Fruit fly (Drosophila melanogaster) whole organism, embryonic: ENCODE results near the gene CG13085.

Experiments
- CG10274 ChIP-seq: fragments of 200-800 bp; sonication (Bioruptor generic); optimal IDR thresholded peaks from 3 replicates; lab custom pipeline; 2017; ENCODE audit warnings: missing biosample characterization, mild to moderate bottlenecking, missing genetic modification characterization
- CG15696 ChIP-seq: fragments of 200-800 bp; sonication (Bioruptor generic); optimal IDR thresholded peaks from 2 replicates; lab custom pipeline; 2019; ENCODE audit warnings: missing biosample characterization, mild to moderate bottlenecking, missing genetic modification characterization, moderate library complexity
- CG17829 ChIP-seq: fragments of 200-800 bp; optimal IDR thresholded peaks from 2 replicates; lab custom pipeline; 2019; ENCODE audit warnings: missing biosample characterization, mild to moderate bottlenecking, missing genetic modification characterization, moderate library complexity
- CG18262 ChIP-seq: fragments of 200-800 bp; optimal IDR thresholded peaks from 3 replicates; lab custom pipeline; 2019; ENCODE audit warnings: missing biosample characterization, mild to moderate bottlenecking, missing genetic modification characterization, moderate library complexity
- CG2889 ChIP-seq: fragments of 200-800 bp; sonication (Bioruptor generic); IDR thresholded peaks from 3 replicates; pipeline ENCODE4 v1.3.6; 2022; ENCODE audit warnings: missing biosample characterization, missing genetic modification characterization
- CG30403 ChIP-seq: fragments of 200-800 bp; sonication (Bioruptor generic); optimal IDR thresholded peaks from 3 replicates; lab custom pipeline; 2016; ENCODE audit warnings: missing biosample characterization, missing genetic modification characterization
- CG31388 ChIP-seq: fragments of 200-800 bp; sonication (Bioruptor generic); optimal IDR thresholded peaks from 2 replicates; lab custom pipeline; 2016; ENCODE audit warnings: missing biosample characterization, missing genetic modification characterization
- CG3838 ChIP-seq: fragments of 200-800 bp; sonication (Bioruptor generic); optimal IDR thresholded peaks from 3 replicates; lab custom pipeline; 2016; ENCODE audit warnings: missing biosample characterization, missing genetic modification characterization
- CG4282 ChIP-seq: fragments of 200-800 bp; sonication (Bioruptor generic); optimal IDR thresholded peaks from 2 replicates; lab custom pipeline; 2016; ENCODE audit warnings: missing biosample characterization, missing genetic modification characterization
- CG4707 ChIP-seq: fragments of 200-800 bp; sonication (Bioruptor generic); optimal IDR thresholded peaks from 2 replicates; lab custom pipeline; 2018; ENCODE audit warnings: missing biosample characterization, mild to moderate bottlenecking, missing genetic modification characterization, moderate library complexity
- CG6689 ChIP-seq: fragments of 200-800 bp; sonication (Bioruptor generic); IDR thresholded peaks from 2 replicates; pipeline ENCODE4 v1.3.6; 2022; ENCODE audit warnings: missing biosample characterization, missing genetic modification characterization
- CG7839 ChIP-seq: fragments of 200-800 bp; sonication (Bioruptor generic); optimal IDR thresholded peaks from 3 replicates; lab custom pipeline; 2018; ENCODE audit warnings: missing biosample characterization, mild to moderate bottlenecking, missing genetic modification characterization, moderate library complexity
- CG8478 ChIP-seq: fragments of >200 bp; optimal IDR thresholded peaks from 2 replicates; lab custom pipeline; 2018
- Dek ChIP-seq: fragments of 200-800 bp; sonication (Bioruptor generic); optimal IDR thresholded peaks from 3 replicates; lab custom pipeline; 2019; ENCODE audit warnings: missing biosample characterization, mild to moderate bottlenecking, missing genetic modification characterization, moderate library complexity
- Drgx ChIP-seq: fragments of 200-800 bp; sonication (Bioruptor generic); IDR thresholded peaks from 2 replicates; pipeline ENCODE4 v1.3.6; 2022; ENCODE audit warnings: missing biosample characterization, missing genetic modification characterization
- Elba2 ChIP-seq: fragments of 200-800 bp; sonication (Bioruptor generic); optimal IDR thresholded peaks from 3 replicates; lab custom pipeline; 2016; ENCODE audit warnings: missing biosample characterization, missing genetic modification characterization
- Ets97D ChIP-seq: fragments of 200-800 bp; sonication (Bioruptor generic); optimal IDR thresholded peaks from 3 replicates; lab custom pipeline; 2016; ENCODE audit warnings: missing biosample characterization, missing genetic modification characterization
- HLH54F ChIP-seq: fragments of 200-800 bp; sonication (Bioruptor generic); optimal IDR thresholded peaks from 3 replicates; lab custom pipeline; 2016; ENCODE audit warnings: missing biosample characterization, missing genetic modification characterization
- Hmx ChIP-seq: fragments of 200-800 bp; sonication (Bioruptor generic); optimal IDR thresholded peaks from 2 replicates; lab custom pipeline; 2016; ENCODE audit warnings: missing biosample characterization, missing genetic modification characterization
- Hr3 ChIP-seq: fragments of 200-800 bp; sonication (Bioruptor generic); optimal IDR thresholded peaks from 3 replicates; lab custom pipeline; 2016; ENCODE audit warnings: missing biosample characterization, missing genetic modification characterization
- Nf-YA ChIP-seq: fragments of 200-800 bp; sonication (Bioruptor generic); IDR thresholded peaks from 2 replicates; pipeline ENCODE4 v1.3.6; 2022; ENCODE audit warnings: missing biosample characterization, missing genetic modification characterization
- NfI ChIP-seq: fragments of 200-800 bp; sonication (Bioruptor generic); optimal IDR thresholded peaks from 3 replicates; lab custom pipeline; 2018; ENCODE audit warnings: missing biosample characterization, mild to moderate bottlenecking, missing genetic modification characterization, moderate library complexity
- Ravus ChIP-seq: fragments of 200-800 bp; sonication (Bioruptor generic); IDR thresholded peaks from 2 replicates; pipeline ENCODE4 v1.3.6; 2022; ENCODE audit warnings: missing biosample characterization, missing genetic modification characterization
- Rfx ChIP-seq: fragments of 200-800 bp; sonication (Bioruptor generic); IDR thresholded peaks from 2 replicates; pipeline ENCODE4 v1.3.6; 2022; ENCODE audit warnings: missing biosample characterization, missing genetic modification characterization
- Sox102F ChIP-seq: fragments of 200-800 bp; sonication (Bioruptor generic); optimal IDR thresholded peaks from 2 replicates; lab custom pipeline; 2018; ENCODE audit warnings: missing biosample characterization, mild to moderate bottlenecking, missing genetic modification characterization, moderate library complexity
- Ssrp ChIP-seq: fragments of 200-800 bp; sonication (Bioruptor generic); optimal IDR thresholded peaks from 2 replicates; lab custom pipeline; 2018; ENCODE audit warnings: missing biosample characterization, mild to moderate bottlenecking, missing genetic modification characterization, moderate library complexity
- Vsx1 ChIP-seq: fragments of 200-800 bp; sonication (Bioruptor generic); optimal IDR thresholded peaks from 2 replicates; lab custom pipeline; 2017; ENCODE audit warnings: missing biosample characterization, mild to moderate bottlenecking, missing genetic modification characterization, missing genetic modification reagents
- al ChIP-seq: fragments of 200-800 bp; sonication (Bioruptor generic); IDR thresholded peaks from 2 replicates; pipeline ENCODE4 v1.3.6; 2022; ENCODE audit warnings: missing biosample characterization, missing genetic modification characterization
- aop ChIP-seq: fragments of 200-800 bp; sonication (Bioruptor generic); IDR thresholded peaks from 2 replicates; pipeline ENCODE4 v1.3.6; 2022; ENCODE audit warnings: missing biosample characterization, missing genetic modification characterization
- cato ChIP-seq: fragments of 200-800 bp; sonication (Bioruptor generic); optimal IDR thresholded peaks from 2 replicates; lab custom pipeline; 2016; ENCODE audit warnings: missing biosample characterization, missing genetic modification characterization, borderline replicate concordance
- corto ChIP-seq: fragments of 200-800 bp; sonication (Bioruptor generic); optimal IDR thresholded peaks from 2 replicates; lab custom pipeline; 2016; ENCODE audit warnings: missing biosample characterization, mild to moderate bottlenecking, missing genetic modification characterization, moderate library complexity
- crc ChIP-seq: fragments of 200-800 bp; sonication (Bioruptor generic); optimal IDR thresholded peaks from 2 replicates; lab custom pipeline; 2016; ENCODE audit warnings: missing biosample characterization, missing genetic modification characterization
- dati ChIP-seq: fragments of 200-800 bp; sonication (Bioruptor generic); IDR thresholded peaks from 2 replicates; pipeline ENCODE4 v1.3.6; 2022; ENCODE audit warnings: missing biosample characterization, missing genetic modification characterization
- disco-r ChIP-seq: fragments of 200-800 bp; sonication (Bioruptor generic); optimal IDR thresholded peaks from 2 replicates; lab custom pipeline; 2016; ENCODE audit warnings: missing biosample characterization, missing genetic modification characterization
- emc ChIP-seq: fragments of 200-800 bp; sonication (Bioruptor generic); optimal IDR thresholded peaks from 2 replicates; lab custom pipeline; 2016; ENCODE audit warnings: missing biosample characterization, missing genetic modification characterization
- en ChIP-seq: fragments of 200-800 bp; sonication (Bioruptor generic); optimal IDR thresholded peaks from 2 replicates; lab custom pipeline; 2016; ENCODE audit warnings: missing biosample characterization, missing genetic modification characterization
- fru ChIP-seq: fragments of >200 bp; optimal IDR thresholded peaks from 2 replicates; lab custom pipeline; 2017
- gcm2 ChIP-seq: fragments of 200-800 bp; sonication (Bioruptor generic); optimal IDR thresholded peaks from 2 replicates; lab custom pipeline; 2016; ENCODE audit warnings: missing biosample characterization, missing genetic modification characterization
- gfzf ChIP-seq: fragments of 200-800 bp; sonication (Bioruptor generic); optimal IDR thresholded peaks from 2 replicates; lab custom pipeline; 2016; ENCODE audit warnings: missing biosample characterization, mild to moderate bottlenecking, missing genetic modification characterization, moderate library complexity
- gsb ChIP-seq: fragments of 200-800 bp; sonication (Bioruptor generic); IDR thresholded peaks from 2 replicates; pipeline ENCODE4 v1.3.6; 2022; ENCODE audit warnings: missing biosample characterization, missing genetic modification characterization
- lab ChIP-seq: fragments of 200-800 bp; sonication (Bioruptor generic); optimal IDR thresholded peaks from 3 replicates; lab custom pipeline; 2017; ENCODE audit warnings: missing biosample characterization, missing genetic modification characterization, mild to moderate bottlenecking, moderate library complexity, missing genetic modification reagents
- mirr ChIP-seq: fragments of 200-800 bp; sonication (Bioruptor generic); optimal IDR thresholded peaks from 3 replicates; lab custom pipeline; 2018; ENCODE audit warnings: missing biosample characterization, mild to moderate bottlenecking, missing genetic modification characterization
- odd ChIP-seq: fragments of 200-800 bp; sonication (Bioruptor generic); optimal IDR thresholded peaks from 2 replicates; lab custom pipeline; 2017; ENCODE audit warnings: missing biosample characterization, mild to moderate bottlenecking, missing genetic modification characterization
- psq ChIP-seq: fragments of 200-800 bp; sonication (Bioruptor generic); optimal IDR thresholded peaks from 2 replicates; lab custom pipeline; 2017; ENCODE audit warnings: missing biosample characterization, missing genetic modification characterization
- row ChIP-seq: fragments of 200-800 bp; sonication (Bioruptor generic); IDR thresholded peaks from 3 replicates; pipeline ENCODE4 v1.3.6; 2022; ENCODE audit warnings: missing biosample characterization, missing genetic modification characterization
- sens ChIP-seq: fragments of 200-800 bp; sonication (Bioruptor generic); peaks from one replicate; lab custom pipeline; 2016; ENCODE audit warnings: missing biosample characterization, missing genetic modification characterization
- sim ChIP-seq: fragments of 200-800 bp; sonication (Bioruptor generic); IDR thresholded peaks from 2 replicates; pipeline ENCODE4 v1.3.6; 2022; ENCODE audit warnings: missing biosample characterization, missing genetic modification characterization
- sr ChIP-seq: fragments of 200-800 bp; sonication (Bioruptor generic); IDR thresholded peaks from 3 replicates; pipeline ENCODE4 v1.3.6; 2022; ENCODE audit warnings: missing biosample characterization, missing genetic modification characterization
- ssp ChIP-seq: fragments of 200-800 bp; sonication (Bioruptor generic); IDR thresholded peaks from 2 replicates; pipeline ENCODE4 v1.3.6; 2022; ENCODE audit warnings: missing biosample characterization, missing genetic modification characterization
- sug ChIP-seq: fragments of 200-800 bp; optimal IDR thresholded peaks from 2 replicates; lab custom pipeline; 2019; ENCODE audit warnings: missing biosample characterization, mild to moderate bottlenecking, missing genetic modification characterization, moderate library complexity
- tgo ChIP-seq: fragments of 200-800 bp; sonication (Bioruptor generic); IDR thresholded peaks from 3 replicates; pipeline ENCODE4 v1.3.6; 2022; ENCODE audit warnings: missing biosample characterization, missing genetic modification characterization
- toy ChIP-seq: fragments of 200-800 bp; sonication (Bioruptor generic); IDR thresholded peaks from 2 replicates; pipeline ENCODE4 v1.3.6; 2022; ENCODE audit warnings: missing biosample characterization, missing genetic modification characterization
- trh ChIP-seq: fragments of 200-800 bp; sonication (Bioruptor generic); optimal IDR thresholded peaks from 2 replicates; lab custom pipeline; 2016; ENCODE audit warnings: missing biosample characterization, missing genetic modification characterization
- vfl ChIP-seq: fragments of 200-800 bp; sonication (Bioruptor generic); optimal IDR thresholded peaks from 2 replicates; lab custom pipeline; 2016; ENCODE audit warnings: missing biosample characterization, missing genetic modification characterization

Gene CG13085

dm6 chr2L:19430343-19430742, 6.5 kb downstream of the CG13085 start, which contains the start of gene RtcB (continued):
- TF ChIP-seq gfzf (GFP tag; lab: Kevin White, UChicago) (peak; percentile 53), Vsx1 (GFP tag; lab: Kevin White, UChicago) (no peak), gsb (GFP tag; lab: Robert Waterston, UW) (no peak), disco-r (no peak), CG3838 (no peak), crc (GFP tag; lab: Kevin White, UChicago) (no peak), en (GFP tag; lab: Kevin White, UChicago) (no peak), fru (no peak), sens (GFP tag; lab: Kevin White, UChicago) (peak; percentile 38), psq (GFP tag; lab: Kevin White, UChicago) (no peak), Hr3 (GFP tag; lab: Kevin White, UChicago) (no peak), CG6689 (GFP tag; lab: Robert Waterston, UW) (no peak), toy (GFP tag; lab: Robert Waterston, UW) (no peak), mirr (GFP tag; lab: Kevin White, UChicago) (no peak), sr (GFP tag; lab: Robert Waterston, UW) (no peak), Dek (peak; percentile 16), Rfx (GFP tag; lab: Robert Waterston, UW) (no peak; the same call in 1 of the 2 replicates), al (GFP tag; lab: Robert Waterston, UW) (no peak), corto (no peak), NfI (no peak), CG10274 (GFP tag; lab: Kevin White, UChicago) (no peak), Nf-YA (GFP tag; lab: Robert Waterston, UW) (no peak), aop (GFP tag; lab: Robert Waterston, UW) (no peak), Ssrp (no peak), sim (GFP tag; lab: Robert Waterston, UW) (no peak), row (GFP tag; lab: Robert Waterston, UW) (peak; percentile 62), CG31388 (GFP tag; lab: Kevin White, UChicago) (no peak), trh (GFP tag; lab: Kevin White, UChicago) (no peak), sug (tag; lab: Kevin White, UChicago) (peak; percentile 12), CG4282 (GFP tag; lab: Kevin White, UChicago) (no peak), Elba2 (peak; percentile 46), ssp (GFP tag; lab: Robert Waterston, UW) (peak; percentile 64), cato (no peak), Drgx (GFP tag; lab: Robert Waterston, UW) (no peak), Ravus (GFP tag; lab: Robert Waterston, UW) (no peak), CG4707 (GFP tag; lab: Kevin White, UChicago) (no peak), CG8478 (lab: Kevin White, UChicago) (peak; percentile 84), CG15696 (tag; lab: Kevin White, UChicago) (no peak), lab (GFP tag; lab: Kevin White, UChicago) (no peak), tgo (GFP tag; lab: Robert Waterston, UW) (peak; percentile 15; the same call in 1 of the 3 replicates), CG17829 (tag; lab: Kevin White, UChicago) (peak; percentile 18), Hmx (GFP tag; lab: Kevin White, UChicago) (no peak), HLH54F (GFP tag; lab: Kevin White, UChicago) (no peak), Sox102F (GFP tag; lab: Kevin White, UChicago) (no peak), Ets97D (GFP tag; lab: Kevin White, UChicago) (peak; percentile 42), vfl (no peak), CG7839 (tag; lab: Kevin White, UChicago) (peak; percentile 19), CG2889 (GFP tag; lab: Robert Waterston, UW) (no peak), CG18262 (tag; lab: Kevin White, UChicago) (no peak), emc (GFP tag; lab: Kevin White, UChicago) (no peak), CG30403 (GFP tag; lab: Kevin White, UChicago) (no peak), gcm2 (GFP tag; lab: Kevin White, UChicago) (no peak), dati (GFP tag; lab: Robert Waterston, UW) (no peak), odd (GFP tag; lab: Kevin White, UChicago) (no peak)
